Worm (Caenorhabditis elegans): ENCODE results near the gene bgal-1.

bgal-1 gene

DNA sequence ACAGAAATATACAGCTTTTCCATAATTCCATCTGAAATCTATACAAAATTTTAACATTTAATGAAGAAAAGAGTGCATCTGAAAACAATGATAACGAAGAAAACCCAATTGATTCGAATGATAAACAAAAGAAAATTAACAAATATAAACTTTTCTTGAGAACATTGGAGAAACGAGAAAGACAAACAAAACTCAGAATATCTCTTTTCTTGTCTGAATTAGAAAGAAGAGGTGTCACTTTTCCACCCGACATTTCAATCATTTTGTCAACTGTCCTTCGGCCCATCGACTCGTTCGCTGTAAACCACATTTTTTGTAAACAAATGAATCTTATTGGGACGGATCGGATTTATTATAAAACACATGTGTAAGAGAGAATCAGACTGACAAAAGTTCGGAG is at the start of gene bgal-1:
bgal-1 (minus strand) TSS at position 38 of the 400 bp plus-strand sequence.
- TF ChIP-seq drap-1 (GFP tag; optimal IDR thresholded peaks at IDR 0.05), result no peak
- TF ChIP-seq nhr-76 (tag; optimal IDR thresholded peaks at IDR 0.05), result no peak
- no peak for TF ChIP-seq blmp-1 (tag; optimal IDR thresholded peaks at IDR 0.05)
- TF ChIP-seq nhr-2 (tag; optimal IDR thresholded peaks at IDR 0.05), result no peak
- no peak for TF ChIP-seq tbx-8 (GFP tag; optimal IDR thresholded peaks at IDR 0.05)
- TF ChIP-seq lin-13 (tag; optimal IDR thresholded peaks at IDR 0.05), result no peak
- TF ChIP-seq nhr-237 (tag; optimal IDR thresholded peaks at IDR 0.05), result no peak
- no peak for TF ChIP-seq mep-1 (tag; optimal IDR thresholded peaks at IDR 0.05)
- no peak for TF ChIP-seq elt-1 (tag; optimal IDR thresholded peaks at IDR 0.05; ENCODE audit: borderline replicate concordance, insufficient read depth)
- TF ChIP-seq lin-32 (GFP tag; optimal IDR thresholded peaks at IDR 0.05), result no peak
- TF ChIP-seq cnd-1 (tag; optimal IDR thresholded peaks at IDR 0.05), result no peak
- peak; percentile 68 for TF ChIP-seq hlh-1 (tag; optimal IDR thresholded peaks at IDR 0.05)
- TF ChIP-seq unc-120 (tag; optimal IDR thresholded peaks at IDR 0.05; ENCODE audit: poor library complexity, severe bottlenecking), result no peak
- TF ChIP-seq pha-4 (tag; optimal IDR thresholded peaks at IDR 0.05), result no peak
- peak; percentile 84 for TF ChIP-seq unc-62 (GFP tag; optimal IDR thresholded peaks at IDR 0.05)

- TF ChIP-seq mep-1 (tag; optimal IDR thresholded peaks at IDR 0.05) (no peak), lsy-2 (tag; optimal IDR thresholded peaks at IDR 0.05) (no peak), elt-3 (tag; optimal IDR thresholded peaks at IDR 0.05) (no peak), mls-2 (tag; optimal IDR thresholded peaks at IDR 0.05) (no peak), ham-2 (GFP tag; optimal IDR thresholded peaks at IDR 0.05) (no peak), sptf-1 (tag; optimal IDR thresholded peaks at IDR 0.05) (no peak), nhr-12 (tag; optimal IDR thresholded peaks at IDR 0.05) (no peak), blmp-1 (tag; optimal IDR thresholded peaks at IDR 0.05) (no peak), snpc-4 (tag; optimal IDR thresholded peaks at IDR 0.05) (no peak)
Observed at ce11 chrV:11272848-11273247, 47.0 kb upstream of the bgal-1 start, which contains the start of gene clec-223. clec-223 (plus strand) TSS chrV:11273148.

ce11 chrV:11271051-11271450 is 45.2 kb upstream of the bgal-1 start, which contains the start of gene clec-222:
clec-222 (plus strand) TSS chrV:11271351.
- TF ChIP-seq sem-2 (GFP tag; optimal IDR thresholded peaks at IDR 0.05) (no peak), M03D4.4 (tag; optimal IDR thresholded peaks at IDR 0.05) (no peak)

DNA sequence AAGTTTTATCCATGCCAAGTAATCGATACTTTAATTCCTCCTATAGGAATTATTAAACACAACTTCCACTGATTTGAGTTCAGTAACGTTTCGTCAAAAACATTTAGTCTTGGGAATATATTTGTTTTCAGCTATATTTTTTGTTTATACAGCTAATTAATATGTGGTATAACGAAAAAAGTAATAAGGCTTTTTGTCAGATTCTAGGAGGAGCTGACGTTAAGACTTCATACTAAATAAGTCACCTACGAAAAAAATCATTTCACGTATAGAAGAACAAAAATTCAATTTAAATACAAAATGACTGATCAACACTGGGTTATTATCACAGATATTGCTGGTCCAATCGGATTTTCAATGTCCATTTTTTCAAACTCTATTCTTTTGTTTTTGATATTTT is 43.0 kb upstream of the bgal-1 start, which contains the start of gene str-115:
str-115 (plus strand) TSS at position 301 of the 400 bp plus-strand sequence.
- TF ChIP-seq nhr-237 (tag; optimal IDR thresholded peaks at IDR 0.05) (no peak), ham-2 (GFP tag; optimal IDR thresholded peaks at IDR 0.05) (no peak)

DNA sequence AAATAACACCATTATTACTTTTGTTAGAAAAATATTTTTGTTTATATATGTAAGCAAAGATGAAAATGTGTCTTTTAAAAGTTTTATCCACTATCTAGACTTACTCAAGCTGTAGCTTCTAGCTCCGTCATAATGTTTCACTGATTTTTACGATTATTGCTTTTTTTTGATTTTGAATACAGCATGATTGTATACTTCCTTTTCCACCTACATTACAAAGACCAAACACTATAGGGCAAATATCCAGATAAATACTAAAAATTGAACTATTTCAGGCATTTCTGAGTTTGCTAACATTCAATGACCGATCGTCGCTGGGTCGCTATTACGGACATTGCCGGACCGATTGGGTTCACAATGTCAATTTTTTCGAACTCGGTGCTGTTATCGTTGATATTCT is 40.9 kb upstream of the bgal-1 start, which contains the start of gene str-116:
str-116 (plus strand) TSS at position 301 of the 400 bp plus-strand sequence.
- no peak for TF ChIP-seq ceh-83 (GFP tag; optimal IDR thresholded peaks at IDR 0.05)
- TF ChIP-seq ces-1 (GFP tag; optimal IDR thresholded peaks at IDR 0.05), result no peak
- TF ChIP-seq unc-120 (tag; optimal IDR thresholded peaks at IDR 0.05; ENCODE audit: poor library complexity, severe bottlenecking), result no peak
- TF ChIP-seq drap-1 (GFP tag; optimal IDR thresholded peaks at IDR 0.05), result no peak
- no peak for TF ChIP-seq nhr-237 (tag; optimal IDR thresholded peaks at IDR 0.05)
- TF ChIP-seq nhr-28 (tag; optimal IDR thresholded peaks at IDR 0.05), result no peak
- TF ChIP-seq sem-2 (GFP tag; optimal IDR thresholded peaks at IDR 0.05), result no peak

ce11 chrV:11265482-11265881 is 39.7 kb upstream of the bgal-1 start, which contains the start of gene cln-3.1:
cln-3.1 (minus strand) TSS chrV:11265652.
- TF ChIP-seq mab-5 (tag; optimal IDR thresholded peaks at IDR 0.05) (no peak), snpc-4 (tag; optimal IDR thresholded peaks at IDR 0.05) (no peak)

DNA sequence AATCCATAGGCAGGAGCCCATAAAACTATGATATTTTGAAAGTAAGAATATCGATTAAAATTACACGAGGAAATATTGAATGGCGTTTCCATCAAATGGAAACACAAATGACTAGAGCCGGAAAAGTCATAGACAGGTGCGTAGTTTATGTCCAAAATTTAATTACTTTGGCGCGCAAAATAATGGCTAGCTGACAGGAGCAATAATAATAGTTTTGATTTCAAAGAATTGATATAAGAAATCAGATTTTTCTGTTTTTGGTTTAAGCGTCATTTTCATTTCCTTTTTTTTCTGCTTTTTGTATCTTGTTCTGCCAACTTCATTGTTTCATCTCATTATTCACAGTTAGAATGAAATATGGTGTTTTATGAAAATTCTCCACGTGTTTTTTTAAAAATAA is 37.2 kb upstream of the bgal-1 start, which contains the start of gene F07B10.4:
F07B10.4 (minus strand) TSS at position 101 of the 400 bp plus-strand sequence.
- no peak for TF ChIP-seq elt-1 (tag; optimal IDR thresholded peaks at IDR 0.05; ENCODE audit: borderline replicate concordance, insufficient read depth)
- no peak for TF ChIP-seq nhr-28 (tag; optimal IDR thresholded peaks at IDR 0.05)
- TF ChIP-seq ceh-39 (tag; optimal IDR thresholded peaks at IDR 0.05), result no peak
- TF ChIP-seq ceh-83 (GFP tag; optimal IDR thresholded peaks at IDR 0.05), result no peak
- no peak for TF ChIP-seq ceh-43 (GFP tag; optimal IDR thresholded peaks at IDR 0.05)
- TF ChIP-seq lsy-2 (tag; optimal IDR thresholded peaks at IDR 0.05), result no peak
- TF ChIP-seq pha-4 (tag; optimal IDR thresholded peaks at IDR 0.05), result no peak
- TF ChIP-seq M03D4.4 (tag; optimal IDR thresholded peaks at IDR 0.05), result no peak
- TF ChIP-seq blmp-1 (tag; optimal IDR thresholded peaks at IDR 0.05), result no peak
- no peak for TF ChIP-seq elt-3 (tag; optimal IDR thresholded peaks at IDR 0.05)
- TF ChIP-seq nhr-2 (tag; optimal IDR thresholded peaks at IDR 0.05), result no peak
- no peak for TF ChIP-seq zip-8 (tag; optimal IDR thresholded peaks at IDR 0.05)
- TF ChIP-seq nhr-76 (tag; optimal IDR thresholded peaks at IDR 0.05), result no peak
- no peak for TF ChIP-seq hlh-1 (tag; optimal IDR thresholded peaks at IDR 0.05)
- TF ChIP-seq unc-62 (GFP tag; optimal IDR thresholded peaks at IDR 0.05), result no peak
